ENCODE assay signal across 1 fruit fly cellular context in the genomic region with DNA sequence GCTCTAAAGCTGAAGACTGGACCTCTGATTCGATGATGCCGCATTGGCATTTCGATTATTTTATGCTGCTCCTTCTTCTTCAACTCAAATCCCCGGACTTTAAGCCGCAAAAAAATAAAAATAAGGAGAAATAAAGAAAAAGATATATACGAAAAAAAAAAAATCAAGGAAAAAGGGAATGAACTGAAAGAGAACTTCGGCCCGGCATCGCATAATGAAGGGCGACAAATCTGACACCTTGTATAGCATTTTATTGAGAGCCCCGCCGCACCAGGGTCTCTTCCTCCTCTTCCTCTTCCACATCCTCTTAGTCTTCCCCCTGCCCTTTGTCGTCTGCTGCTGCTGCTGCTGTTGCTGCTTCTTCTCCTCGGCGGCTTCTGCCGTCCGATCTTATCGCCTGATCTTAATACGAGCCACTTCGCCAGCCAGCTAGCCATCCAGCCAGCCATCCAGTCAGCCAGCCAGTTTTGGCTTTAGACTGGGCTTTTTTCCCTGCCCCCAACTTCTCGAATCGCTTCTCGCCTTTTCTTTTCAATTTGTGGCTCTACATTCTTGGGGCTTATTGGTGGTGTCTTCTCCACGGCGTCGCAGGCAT.
A peak's percentile ranks its signal among the peaks of the same experiment; 100 is the strongest.
TF ChIP-seq lines count a peak whose summit lies in the region.

No protein-coding gene starts in this region.

TF ChIP-seq in whole organism, prepupa, 60 proteins besides CTCF, POLR2A, EP300 and RAD21 (continued from another document):
- TF ChIP-seq Blimp-1 (GFP tag; optimal IDR thresholded peaks at IDR 0.05; lab: Kevin White, UChicago) (no peak), Gug (GFP tag; IDR thresholded peaks at IDR 0.05; lab: Robert Waterston, UW) (no peak), net (GFP tag; optimal IDR thresholded peaks at IDR 0.05; lab: Kevin White, UChicago) (no peak), Sox102F (GFP tag; optimal IDR thresholded peaks at IDR 0.05; lab: Kevin White, UChicago) (no peak), topi (GFP tag; optimal IDR thresholded peaks at IDR 0.05; lab: Kevin White, UChicago) (no peak), CG6276 (GFP tag; optimal IDR thresholded peaks at IDR 0.05; lab: Kevin White, UChicago) (no peak), ss (GFP tag; optimal IDR thresholded peaks at IDR 0.05; lab: Kevin White, UChicago) (peak; percentile 64), CG3032 (tag; optimal IDR thresholded peaks at IDR 0.05; lab: Kevin White, UChicago) (no peak), CG6163 (GFP tag; IDR thresholded peaks at IDR 0.05; lab: Robert Waterston, UW) (no peak; the same call in 2 of the 3 replicates), Lpt (GFP tag; optimal IDR thresholded peaks at IDR 0.05; lab: Kevin White, UChicago) (no peak), CG3919 (GFP tag; optimal IDR thresholded peaks at IDR 0.05; lab: Kevin White, UChicago) (peak; percentile 10), CG9139 (GFP tag; optimal IDR thresholded peaks at IDR 0.05; lab: Kevin White, UChicago) (peak; percentile 64), CG8632 (GFP tag; optimal IDR thresholded peaks at IDR 0.05; lab: Kevin White, UChicago) (no peak), CG8119 (GFP tag; IDR thresholded peaks at IDR 0.05; lab: Robert Waterston, UW) (no peak), CG32006 (GFP tag; optimal IDR thresholded peaks at IDR 0.05; lab: Kevin White, UChicago) (no peak), fkh (GFP tag; optimal IDR thresholded peaks at IDR 0.05; lab: Kevin White, UChicago) (no peak), Hr39 (GFP tag; optimal IDR thresholded peaks at IDR 0.05; lab: Kevin White, UChicago) (no peak), Eip93F (GFP tag; optimal IDR thresholded peaks at IDR 0.05; lab: Kevin White, UChicago) (no peak), svp (GFP tag; lab: Kevin White, UChicago) (no peak), Met (GFP tag; optimal IDR thresholded peaks at IDR 0.05; lab: Kevin White, UChicago) (no peak), spab (GFP tag; optimal IDR thresholded peaks at IDR 0.05; lab: Kevin White, UChicago) (peak; percentile 34), CG10631 (GFP tag; optimal IDR thresholded peaks at IDR 0.05; lab: Kevin White, UChicago) (no peak), Sox14 (GFP tag; optimal IDR thresholded peaks at IDR 0.05; lab: Kevin White, UChicago) (no peak), CG10669 (GFP tag; optimal IDR thresholded peaks at IDR 0.05; lab: Kevin White, UChicago) (no peak), vri (GFP tag; optimal IDR thresholded peaks at IDR 0.05; lab: Kevin White, UChicago) (no peak), CG7368 (GFP tag; optimal IDR thresholded peaks at IDR 0.05; lab: Kevin White, UChicago) (no peak), CG15336 (GFP tag; IDR thresholded peaks at IDR 0.05; lab: Robert Waterston, UW) (no peak), CG31627 (GFP tag; optimal IDR thresholded peaks at IDR 0.05; lab: Kevin White, UChicago) (no peak), CG4318 (GFP tag; optimal IDR thresholded peaks at IDR 0.05; lab: Kevin White, UChicago) (no peak), CG11294 (GFP tag; IDR thresholded peaks at IDR 0.05; lab: Robert Waterston, UW) (no peak), salr (GFP tag; optimal IDR thresholded peaks at IDR 0.05; lab: Kevin White, UChicago) (no peak), dac (GFP tag; optimal IDR thresholded peaks at IDR 0.05; lab: Kevin White, UChicago) (no peak), CG11762 (GFP tag; optimal IDR thresholded peaks at IDR 0.05; lab: Kevin White, UChicago; ENCODE audit: insufficient read depth) (no peak), Smox (GFP tag; optimal IDR thresholded peaks at IDR 0.05; lab: Kevin White, UChicago) (no peak), Eip78C (GFP tag; lab: Kevin White, UChicago) (peak; percentile 57), pdm3 (GFP tag; optimal IDR thresholded peaks at IDR 0.05; lab: Kevin White, UChicago) (no peak), CG6808 (GFP tag; optimal IDR thresholded peaks at IDR 0.05; lab: Kevin White, UChicago) (peak; percentile 49)
